Worm (Caenorhabditis elegans): ENCODE results near the gene glb-3.

- no peak for TF ChIP-seq ceh-28 (tag; optimal IDR thresholded peaks at IDR 0.05)
- TF ChIP-seq unc-62 (GFP tag; optimal IDR thresholded peaks at IDR 0.05 in 1 of 2): no peak
- no peak for TF ChIP-seq unc-62 (tag; optimal IDR thresholded peaks at IDR 0.05)
- no peak for TF ChIP-seq ZK546.5 (tag; optimal IDR thresholded peaks at IDR 0.05)
- TF ChIP-seq T26A8.4 (GFP tag; IDR thresholded peaks at IDR 0.05): no peak
- TF ChIP-seq pha-4 (GFP tag; IDR thresholded peaks at IDR 0.05): no peak
- no peak for TF ChIP-seq pha-4 (tag; optimal IDR thresholded peaks at IDR 0.05)
- no peak for TF ChIP-seq lin-38 (GFP tag; IDR thresholded peaks at IDR 0.05)
- TF ChIP-seq nhr-11 (tag; optimal IDR thresholded peaks at IDR 0.05): no peak
- no peak for TF ChIP-seq nhr-41 (GFP tag; IDR thresholded peaks at IDR 0.05)
- TF ChIP-seq mep-1 (tag; optimal IDR thresholded peaks at IDR 0.05): no peak
Observed at ce11 chrV:11149405-11149804, 15.0 kb downstream of the glb-3 start, which contains the start of gene T19C4.1.

All from whole organism, L4 larva.